Worm (Caenorhabditis elegans) whole organism, L4 larva: ENCODE results near the gene zip-3.

Source experiments
- R02D3.7 ChIP-seq: fragments of 150-350 bp; sonication (generic microtip); optimal IDR thresholded peaks from 3 replicates; lab custom pipeline; 2014; ENCODE audit warnings: missing biosample characterization, missing genetic modification characterization
- ama-1 ChIP-seq: fragments of 150-350 bp; optimal IDR thresholded peaks from 2 replicates; lab custom pipeline; 2014; ENCODE audit warnings: inconsistent platforms, mixed read lengths
- cey-2 ChIP-seq: sonication (generic microtip); optimal IDR thresholded peaks from 3 replicates; lab custom pipeline; 2017; ENCODE audit warnings: missing genetic modification characterization, mild to moderate bottlenecking, missing compliant biosample characterization, antibody characterized with exemption, borderline replicate concordance; ENCODE audit not compliant: insufficient read depth
- hlh-30 ChIP-seq: sonication (generic microtip); optimal IDR thresholded peaks from 2 replicates; lab custom pipeline; 2017; ENCODE audit warnings: antibody characterized with exemption, mild to moderate bottlenecking, missing genetic modification characterization, missing compliant biosample characterization; ENCODE audit not compliant: insufficient read depth
- mxl-2 ChIP-seq: fragments of 200-800 bp; sonication (Bioruptor generic); conservative IDR thresholded peaks from 2 replicates; pipeline ENCODE4 v1.3.6; 2022; ENCODE audit warnings: missing genetic modification reagents, missing genetic modification characterization, missing compliant biosample characterization
- nhr-237 ChIP-seq: sonication (generic microtip); optimal IDR thresholded peaks from 2 replicates; lab custom pipeline; 2017; ENCODE audit warnings: missing biosample characterization, missing genetic modification characterization
- nhr-25 ChIP-seq: sonication (generic microtip); optimal IDR thresholded peaks from 2 replicates; lab custom pipeline; 2017; ENCODE audit warnings: missing genetic modification characterization, mild to moderate bottlenecking, missing compliant biosample characterization, antibody characterized with exemption, moderate library complexity, borderline replicate concordance; ENCODE audit not compliant: insufficient read depth
- pha-4 ChIP-seq, 2 experiments: fragments of 150-350 bp in 1 of 2; fragments of 200-800 bp in 1 of 2; sonication (Bioruptor generic) in 1 of 2; IDR thresholded peaks in 1 of 2; optimal IDR thresholded peaks in 1 of 2; 2 replicates each; pipeline versions ENCODE4 v1.3.6 to Lab custom; 2014 to 2022; ENCODE audit warnings: missing genetic modification characterization in 2 of 2, missing genetic modification reagents in 2 of 2, missing biosample characterization in 1 of 2, missing compliant biosample characterization in 1 of 2
- snpc-4 ChIP-seq: fragments of 150-350 bp; optimal IDR thresholded peaks from 2 replicates; lab custom pipeline; 2014; ENCODE audit warnings: missing biosample characterization, missing genetic modification characterization
- unc-130 ChIP-seq: sonication (generic microtip); optimal IDR thresholded peaks from 2 replicates; lab custom pipeline; 2016; ENCODE audit warnings: missing genetic modification reagents, missing genetic modification characterization, missing compliant biosample characterization
- unc-62 ChIP-seq, 3 experiments: fragments of 150-350 bp in 1 of 3; sonication (generic microtip); optimal IDR thresholded peaks in 2 of 3; peaks in 1 of 3; 1 replicate in 1 of 3; 2 replicates in 2 of 3; lab custom pipeline; 2014 to 2017; ENCODE audit warnings: missing biosample characterization in 3 of 3, missing genetic modification characterization in 3 of 3, missing genetic modification reagents in 3 of 3, missing genotype in 1 of 3

ce11 chrII:14006210-14006609 is 49.0 kb upstream of the zip-3 start, which contains the start of gene F01D5.6:
- TF ChIP-seq R02D3.7 (tag; lab: Kevin White, UChicago) (no peak), snpc-4 (no peak), nhr-237 (no peak), ama-1 (lab: Kevin White, UChicago) (no peak), unc-62 (GFP tag; optimal IDR thresholded peaks at IDR 0.05 in 1 of 2; lab: Kevin White, UChicago) (no peak), unc-62 (tag; optimal IDR thresholded peaks at IDR 0.05; lab: Kevin White, UChicago) (no peak), hlh-30 (no peak), unc-130 (no peak), nhr-25 (tag; lab: Kevin White, UChicago) (no peak), pha-4 (GFP tag; IDR thresholded peaks at IDR 0.05; lab: Robert Waterston, UW) (no peak), pha-4 (tag; optimal IDR thresholded peaks at IDR 0.05; lab: Kevin White, UChicago) (no peak), mxl-2 (GFP tag; lab: Robert Waterston, UW) (no peak), cey-2 (tag; lab: Kevin White, UChicago) (no peak)
